Worm (Caenorhabditis elegans): ENCODE results near the gene T16G12.6.

T16G12.6 gene

ce11 chrIII:10069278-10069677 is at the start of gene T16G12.6:
Gene T16G12.6, plus strand, starts transcription at chrIII:10069578.
- TF ChIP-seq hif-1 (tag; optimal IDR thresholded peaks at IDR 0.05) (no peak), snpc-4 (tag; optimal IDR thresholded peaks at IDR 0.05) (no peak), tra-1 (GFP tag; IDR thresholded peaks at IDR 0.05) (no peak), ceh-82 (tag; optimal IDR thresholded peaks at IDR 0.05) (no peak), unc-130 (GFP tag; optimal IDR thresholded peaks at IDR 0.05) (no peak), mdt-29 (GFP tag; IDR thresholded peaks at IDR 0.05) (no peak), nhr-42 (GFP tag; IDR thresholded peaks at IDR 0.05) (no peak), tag-97 (GFP tag; IDR thresholded peaks at IDR 0.05) (no peak), zag-1 (tag; optimal IDR thresholded peaks at IDR 0.05) (no peak), aly-2 (tag; optimal IDR thresholded peaks at IDR 0.05) (no peak), php-3 (GFP tag; IDR thresholded peaks at IDR 0.05) (no peak), duxl-1 (tag; optimal IDR thresholded peaks at IDR 0.05; ENCODE audit: poor library complexity) (no peak), nhr-77 (tag; optimal IDR thresholded peaks at IDR 0.05) (no peak)

- no peak for TF ChIP-seq Y75B8A.6 (GFP tag; IDR thresholded peaks at IDR 0.05)
- no peak for TF ChIP-seq F37D6.2 (tag; optimal IDR thresholded peaks at IDR 0.05)
- no peak for TF ChIP-seq lin-15B (tag; optimal IDR thresholded peaks at IDR 0.05)
- no peak for TF ChIP-seq php-3 (GFP tag; IDR thresholded peaks at IDR 0.05)
- no peak for TF ChIP-seq pqm-1 (tag; optimal IDR thresholded peaks at IDR 0.05)
- no peak for TF ChIP-seq ceh-44 (GFP tag; IDR thresholded peaks at IDR 0.05)
- no peak for TF ChIP-seq daf-16 (GFP tag; optimal IDR thresholded peaks at IDR 0.05)
- TF ChIP-seq daf-16 (tag; optimal IDR thresholded peaks at IDR 0.05) = no peak
- TF ChIP-seq nhr-41 (GFP tag; IDR thresholded peaks at IDR 0.05) = no peak
- no peak for TF ChIP-seq nhr-25 (tag; optimal IDR thresholded peaks at IDR 0.05; ENCODE audit: borderline replicate concordance, insufficient read depth)
- no peak for TF ChIP-seq madf-9 (GFP tag; conservative IDR thresholded peaks at IDR 0.05)
- TF ChIP-seq lin-13 (GFP tag; optimal IDR thresholded peaks at IDR 0.05) = no peak
- TF ChIP-seq nhr-237 (tag; optimal IDR thresholded peaks at IDR 0.05) = no peak
- no peak for TF ChIP-seq nhr-48 (tag; optimal IDR thresholded peaks at IDR 0.05)
- TF ChIP-seq spr-3 (GFP tag; optimal IDR thresholded peaks at IDR 0.05) = no peak
- TF ChIP-seq daf-19 (GFP tag; conservative IDR thresholded peaks at IDR 0.05) = no peak
- TF ChIP-seq rbr-2 (tag; optimal IDR thresholded peaks at IDR 0.05) = no peak
- no peak for TF ChIP-seq ceh-28 (tag; optimal IDR thresholded peaks at IDR 0.05)
- TF ChIP-seq skn-1 (tag; optimal IDR thresholded peaks at IDR 0.05) = no peak
- TF ChIP-seq Y105C5A.15 (GFP tag; IDR thresholded peaks at IDR 0.05) = no peak
These were observed 45.9 kb upstream of the T16G12.6 start, which contains the start of gene ins-21 for ce11 chrIII:10023452-10023851. Gene ins-21, plus strand, starts transcription at chrIII:10023752.

ce11 chrIII:10025989-10026388 is 43.4 kb upstream of the T16G12.6 start, which contains the start of gene ins-22:
Gene ins-22, plus strand, starts transcription at chrIII:10026289.
- TF ChIP-seq ceh-62 (tag; optimal IDR thresholded peaks at IDR 0.05) = no peak
- TF ChIP-seq nhr-11 (tag; optimal IDR thresholded peaks at IDR 0.05) = no peak
- no peak for TF ChIP-seq ama-1 (optimal IDR thresholded peaks at IDR 0.05)
- no peak for TF ChIP-seq unc-62 (GFP tag; optimal IDR thresholded peaks at IDR 0.05 in 1 of 2)
- no peak for TF ChIP-seq unc-62 (tag; optimal IDR thresholded peaks at IDR 0.05)
- TF ChIP-seq ceh-32 (tag; optimal IDR thresholded peaks at IDR 0.05; ENCODE audit: poor library complexity) = no peak
- no peak for TF ChIP-seq unc-130 (GFP tag; optimal IDR thresholded peaks at IDR 0.05)

ce11 chrIII:10027947-10028346 is 41.4 kb upstream of the T16G12.6 start, which contains the start of gene ins-23:
Gene ins-23, plus strand, starts transcription at chrIII:10028247.
- TF ChIP-seq dve-1 (tag; optimal IDR thresholded peaks at IDR 0.05; ENCODE audit: insufficient read depth) (no peak), aha-1 (tag) (peak; percentile 58)
